Fruit fly (Drosophila melanogaster) whole organism, embryonic: ENCODE measurements around the gene Pstk.

Experiments
- Bteb2 ChIP-seq: fragments of 200-800 bp; sonication (Bioruptor generic); optimal IDR thresholded peaks from 2 replicates; lab custom pipeline; 2016; ENCODE audit warnings: missing biosample characterization, missing genetic modification characterization
- CG10543 ChIP-seq: fragments of 200-800 bp; sonication (Bioruptor generic); optimal IDR thresholded peaks from 3 replicates; lab custom pipeline; 2017; ENCODE audit warnings: missing biosample characterization, mild to moderate bottlenecking, missing genetic modification characterization, moderate library complexity
- CG12391 ChIP-seq: fragments of 200-800 bp; sonication (Bioruptor generic); optimal IDR thresholded peaks from 3 replicates; lab custom pipeline; 2018; ENCODE audit warnings: missing biosample characterization, mild to moderate bottlenecking, missing genetic modification characterization, moderate library complexity
- CG14965 ChIP-seq: fragments of 200-800 bp; sonication (Bioruptor generic); optimal IDR thresholded peaks from 2 replicates; lab custom pipeline; 2016; ENCODE audit warnings: missing biosample characterization, missing genetic modification characterization, borderline replicate concordance
- CG15011 ChIP-seq: fragments of 200-800 bp; sonication (Bioruptor generic); optimal IDR thresholded peaks from 3 replicates; lab custom pipeline; 2018; ENCODE audit warnings: missing biosample characterization, mild to moderate bottlenecking, missing genetic modification characterization
- CG16815 ChIP-seq: fragments of 200-800 bp; sonication (Bioruptor generic); optimal IDR thresholded peaks from 3 replicates; lab custom pipeline; 2017; ENCODE audit warnings: missing biosample characterization, mild to moderate bottlenecking, missing genetic modification characterization
- CG16863 ChIP-seq: fragments of 200-800 bp; sonication (Bioruptor generic); optimal IDR thresholded peaks from 3 replicates; lab custom pipeline; 2016; ENCODE audit warnings: missing biosample characterization, missing genetic modification characterization
- CG30431 ChIP-seq: fragments of 200-800 bp; sonication (Bioruptor generic); optimal IDR thresholded peaks from 2 replicates; lab custom pipeline; 2017; ENCODE audit warnings: missing biosample characterization, missing genetic modification characterization
- CG31365 ChIP-seq: fragments of 200-800 bp; sonication (Bioruptor generic); optimal IDR thresholded peaks from 2 replicates; lab custom pipeline; 2018; ENCODE audit warnings: missing biosample characterization, mild to moderate bottlenecking, missing genetic modification characterization
- CG31388 ChIP-seq: fragments of 200-800 bp; sonication (Bioruptor generic); optimal IDR thresholded peaks from 2 replicates; lab custom pipeline; 2016; ENCODE audit warnings: missing biosample characterization, missing genetic modification characterization
- CG32532 ChIP-seq: fragments of 200-800 bp; sonication (Bioruptor generic); IDR thresholded peaks from 2 replicates; pipeline ENCODE4 v1.3.6; 2022; ENCODE audit warnings: missing biosample characterization, missing genetic modification characterization
- CG3847 ChIP-seq: fragments of 200-800 bp; sonication (Bioruptor generic); IDR thresholded peaks from 2 replicates; pipeline ENCODE4 v1.3.6; 2022; ENCODE audit warnings: missing biosample characterization, missing genetic modification characterization
- CG5180 ChIP-seq: fragments of 200-800 bp; sonication (Bioruptor generic); optimal IDR thresholded peaks from 3 replicates; lab custom pipeline; 2017; ENCODE audit warnings: missing biosample characterization, missing genetic modification characterization, mild to moderate bottlenecking, moderate library complexity, missing genetic modification reagents
- CG7987 ChIP-seq: fragments of 200-800 bp; sonication (Bioruptor generic); optimal IDR thresholded peaks from 2 replicates; lab custom pipeline; 2018; ENCODE audit warnings: missing biosample characterization, mild to moderate bottlenecking, missing genetic modification characterization, moderate library complexity
- CG8089 ChIP-seq: fragments of 200-800 bp; sonication (Bioruptor generic); optimal IDR thresholded peaks from 3 replicates; lab custom pipeline; 2016; ENCODE audit warnings: missing biosample characterization, missing genetic modification characterization
- CG8765 ChIP-seq: fragments of 200-800 bp; sonication (Bioruptor generic); IDR thresholded peaks from 2 replicates; pipeline ENCODE4 v1.3.6; 2022; ENCODE audit warnings: missing biosample characterization, missing genetic modification characterization
- CrebB ChIP-seq: fragments of 200-800 bp; sonication (Bioruptor generic); optimal IDR thresholded peaks from 3 replicates; lab custom pipeline; 2018; ENCODE audit warnings: missing biosample characterization, mild to moderate bottlenecking, missing genetic modification characterization
- Doc2 ChIP-seq: fragments of 200-800 bp; sonication (Bioruptor generic); IDR thresholded peaks from 2 replicates; pipeline ENCODE4 v1.3.6; 2022; ENCODE audit warnings: missing biosample characterization, missing genetic modification characterization
- Doc3 ChIP-seq: fragments of 200-800 bp; sonication (Bioruptor generic); IDR thresholded peaks from 3 replicates; pipeline ENCODE4 v1.3.6; 2022; ENCODE audit warnings: missing biosample characterization, missing genetic modification characterization; ENCODE audit not compliant: partially characterized antibody
- Dref ChIP-seq: fragments of 200-800 bp; sonication (Bioruptor generic); IDR thresholded peaks from 2 replicates; pipeline ENCODE4 v1.3.6; 2022; ENCODE audit warnings: missing biosample characterization, missing genetic modification characterization
- Fer3 ChIP-seq: fragments of 200-800 bp; sonication (Bioruptor generic); optimal IDR thresholded peaks from 2 replicates; lab custom pipeline; 2018; ENCODE audit warnings: missing biosample characterization, mild to moderate bottlenecking, missing genetic modification characterization, moderate library complexity
- Nf-YA ChIP-seq: fragments of 200-800 bp; sonication (Bioruptor generic); IDR thresholded peaks from 2 replicates; pipeline ENCODE4 v1.3.6; 2022; ENCODE audit warnings: missing biosample characterization, missing genetic modification characterization
- PHDP ChIP-seq: fragments of 200-800 bp; sonication (Bioruptor generic); optimal IDR thresholded peaks from 3 replicates; lab custom pipeline; 2018; ENCODE audit warnings: missing biosample characterization, mild to moderate bottlenecking, missing genetic modification characterization, moderate library complexity
- Sin3A ChIP-seq: fragments of >200 bp; optimal IDR thresholded peaks from 2 replicates; lab custom pipeline; 2018
- Sox100B ChIP-seq: fragments of 200-800 bp; sonication (Bioruptor generic); optimal IDR thresholded peaks from 3 replicates; lab custom pipeline; 2018; ENCODE audit warnings: missing biosample characterization, mild to moderate bottlenecking, missing genetic modification characterization
- Sry-β ChIP-seq: fragments of 200-800 bp; sonication (Bioruptor generic); optimal IDR thresholded peaks from 2 replicates; lab custom pipeline; 2018; ENCODE audit warnings: missing biosample characterization, mild to moderate bottlenecking, missing genetic modification characterization, moderate library complexity
- Usf ChIP-seq: fragments of 200-800 bp; sonication (Bioruptor generic); optimal IDR thresholded peaks from 2 replicates; lab custom pipeline; 2017; ENCODE audit warnings: missing genotype, missing biosample characterization, missing genetic modification characterization
- Xrp1 ChIP-seq: fragments of 200-800 bp; sonication (Bioruptor generic); IDR thresholded peaks from 2 replicates; pipeline ENCODE4 v1.3.6; 2022; ENCODE audit warnings: missing biosample characterization, missing genetic modification characterization
- amos ChIP-seq: fragments of 200-800 bp; sonication (Bioruptor generic); IDR thresholded peaks from 2 replicates; pipeline ENCODE4 v1.3.6; 2022; ENCODE audit warnings: missing biosample characterization, missing genetic modification characterization; ENCODE audit not compliant: partially characterized antibody
- btn ChIP-seq: fragments of 200-800 bp; sonication (Bioruptor generic); optimal IDR thresholded peaks from 2 replicates; lab custom pipeline; 2016; ENCODE audit warnings: missing biosample characterization, missing genetic modification characterization
- cg ChIP-seq: fragments of 200-800 bp; sonication (Bioruptor generic); optimal IDR thresholded peaks from 3 replicates; lab custom pipeline; 2019; ENCODE audit warnings: missing biosample characterization, mild to moderate bottlenecking, missing genetic modification characterization, moderate library complexity
- emc ChIP-seq: fragments of 200-800 bp; sonication (Bioruptor generic); optimal IDR thresholded peaks from 2 replicates; lab custom pipeline; 2016; ENCODE audit warnings: missing biosample characterization, missing genetic modification characterization
- fd102C ChIP-seq: fragments of 200-800 bp; sonication (Bioruptor generic); optimal IDR thresholded peaks from 2 replicates; lab custom pipeline; 2018; ENCODE audit warnings: missing biosample characterization, mild to moderate bottlenecking, missing genetic modification characterization, moderate library complexity
- h ChIP-seq: fragments of >200 bp; optimal IDR thresholded peaks from 2 replicates; lab custom pipeline; 2017
- jumu ChIP-seq: fragments of 200-800 bp; sonication (Bioruptor generic); optimal IDR thresholded peaks from 3 replicates; lab custom pipeline; 2016; ENCODE audit warnings: missing biosample characterization, missing genetic modification characterization
- mam ChIP-seq: fragments of 200-800 bp; sonication (Bioruptor generic); optimal IDR thresholded peaks from 3 replicates; lab custom pipeline; 2016; ENCODE audit warnings: missing biosample characterization, missing genetic modification characterization
- nerfin-1 ChIP-seq: fragments of 200-800 bp; sonication (Bioruptor generic); optimal IDR thresholded peaks from 3 replicates; lab custom pipeline; 2019; ENCODE audit warnings: missing biosample characterization, mild to moderate bottlenecking, missing genetic modification characterization, moderate library complexity
- pb ChIP-seq: fragments of 200-800 bp; sonication (Bioruptor generic); optimal IDR thresholded peaks from 3 replicates; lab custom pipeline; 2016; ENCODE audit warnings: missing biosample characterization, missing genetic modification characterization
- pfk ChIP-seq: fragments of 200-800 bp; sonication (Bioruptor generic); optimal IDR thresholded peaks from 2 replicates; lab custom pipeline; 2018; ENCODE audit warnings: missing biosample characterization, mild to moderate bottlenecking, missing genetic modification characterization, moderate library complexity
- pho ChIP-seq: fragments of 200-800 bp; sonication (Bioruptor generic); optimal IDR thresholded peaks from 2 replicates; lab custom pipeline; 2016; ENCODE audit warnings: missing biosample characterization, missing genetic modification characterization
- prd ChIP-seq, 3 experiments: fragments of >200 bp in 2 of 3; fragments of 200-800 bp in 1 of 3; sonication (Bioruptor generic) in 1 of 3; optimal IDR thresholded peaks in 2 of 3; IDR thresholded peaks in 1 of 3; 2 replicates in 2 of 3; 3 replicates in 1 of 3; pipeline versions ENCODE4 v1.3.6 to Lab custom; 2017 to 2022; ENCODE audit warnings: missing biosample characterization in 1 of 3, missing genetic modification characterization in 1 of 3
- run ChIP-seq: fragments of 200-800 bp; sonication (Bioruptor generic); optimal IDR thresholded peaks from 3 replicates; lab custom pipeline; 2018; ENCODE audit warnings: missing biosample characterization, mild to moderate bottlenecking, missing genetic modification characterization
- sim ChIP-seq: fragments of 200-800 bp; sonication (Bioruptor generic); IDR thresholded peaks from 2 replicates; pipeline ENCODE4 v1.3.6; 2022; ENCODE audit warnings: missing biosample characterization, missing genetic modification characterization
- slbo ChIP-seq: fragments of 200-800 bp; sonication (Bioruptor generic); IDR thresholded peaks from 2 replicates; pipeline ENCODE4 v1.3.6; 2022; ENCODE audit warnings: missing biosample characterization, missing genetic modification characterization
- so ChIP-seq: fragments of 200-800 bp; sonication (Bioruptor generic); IDR thresholded peaks from 3 replicates; pipeline ENCODE4 v1.3.6; 2022; ENCODE audit warnings: missing biosample characterization, missing genetic modification characterization
- sob ChIP-seq: fragments of 200-800 bp; sonication (Bioruptor generic); IDR thresholded peaks from 2 replicates; pipeline ENCODE4 v1.3.6; 2022; ENCODE audit warnings: missing biosample characterization, missing genetic modification characterization
- tin ChIP-seq: fragments of 200-800 bp; sonication (Bioruptor generic); optimal IDR thresholded peaks from 3 replicates; lab custom pipeline; 2016; ENCODE audit warnings: missing biosample characterization, missing genetic modification characterization
- tna ChIP-seq: fragments of 200-800 bp; sonication (Bioruptor generic); IDR thresholded peaks from 2 replicates; pipeline ENCODE4 v1.3.6; 2022; ENCODE audit warnings: missing biosample characterization, missing genetic modification characterization; ENCODE audit not compliant: partially characterized antibody
- toy ChIP-seq: fragments of 200-800 bp; sonication (Bioruptor generic); IDR thresholded peaks from 2 replicates; pipeline ENCODE4 v1.3.6; 2022; ENCODE audit warnings: missing biosample characterization, missing genetic modification characterization
- wdn ChIP-seq: fragments of 200-800 bp; sonication (Bioruptor generic); IDR thresholded peaks from 2 replicates; pipeline ENCODE4 v1.3.6; 2022; ENCODE audit warnings: missing biosample characterization, missing genetic modification characterization

The Pstk gene

dm6 chrX:19642819-19643504 lies 24.6 kb upstream of the Pstk start, which contains the start of the genes CG12237 and Sec61gamma (continued):
- TF ChIP-seq so (0 out of 3 replicates have a peak, but pooled peaks have one; percentile 44), CG31365 (tag; lab: Kevin White, UChicago) (no peak), Xrp1 (GFP tag; lab: Robert Waterston, UW) (no peak), fd102C (no peak), wdn (GFP tag; lab: Robert Waterston, UW) (no peak), btn (GFP tag; lab: Kevin White, UChicago) (no peak), CG8765 (GFP tag; lab: Robert Waterston, UW) (no peak), mam (GFP tag; lab: Kevin White, UChicago) (peak; percentile 37), nerfin-1 (peak; percentile 10), CG32532 (GFP tag; lab: Robert Waterston, UW) (peak; percentile 60), pho (GFP tag; lab: Kevin White, UChicago) (peak; percentile 10), CG14965 (no peak), CG7987 (GFP tag; lab: Kevin White, UChicago) (peak; percentile 64), run (tag; lab: Kevin White, UChicago) (no peak), CG16815 (no peak), slbo (GFP tag; lab: Robert Waterston, UW) (peak; percentile 58), Bteb2 (GFP tag; lab: Kevin White, UChicago) (peak; percentile 13), cg (peak; percentile 36), Usf (GFP tag; lab: Kevin White, UChicago) (no peak), PHDP (no peak), pb (GFP tag; lab: Kevin White, UChicago) (no peak), CG31388 (GFP tag; lab: Kevin White, UChicago) (no peak), Nf-YA (no peak), prd (optimal IDR thresholded peaks at IDR 0.05; lab: Kevin White, UChicago) (no peak), prd (GFP tag; IDR thresholded peaks at IDR 0.05; lab: Robert Waterston, UW) (no peak), Doc2 (GFP tag; lab: Robert Waterston, UW) (no peak), emc (GFP tag; lab: Kevin White, UChicago) (no peak), sob (GFP tag; lab: Robert Waterston, UW) (0 out of 2 replicates have a peak, but pooled peaks have one; percentile 28), toy (no peak), CG3847 (GFP tag; lab: Robert Waterston, UW) (peak; percentile 22; the same call in 1 of the 2 replicates), jumu (GFP tag; lab: Kevin White, UChicago) (peak; percentile 6), Doc3 (GFP tag; lab: Robert Waterston, UW) (no peak), sim (GFP tag; lab: Robert Waterston, UW) (no peak), CG5180 (no peak), CG15011 (GFP tag; lab: Kevin White, UChicago) (no peak), tna (GFP tag; lab: Robert Waterston, UW) (no peak), Fer3 (tag; lab: Kevin White, UChicago) (peak; percentile 1), h (lab: Kevin White, UChicago) (no peak), amos (GFP tag; lab: Robert Waterston, UW) (peak; percentile 50; the same call in 1 of the 2 replicates), tin (GFP tag; lab: Kevin White, UChicago) (no peak), CG8089 (GFP tag; lab: Kevin White, UChicago) (no peak), Sox100B (no peak), Sin3A (lab: Kevin White, UChicago) (peak; percentile 16), CrebB (tag; lab: Kevin White, UChicago) (peak; percentile 0), Sry-β (GFP tag; lab: Kevin White, UChicago) (peak; percentile 96), CG12391 (tag; lab: Kevin White, UChicago) (peak; percentile 45), Dref (peak; percentile 50), pfk (GFP tag; lab: Kevin White, UChicago) (peak; percentile 13), CG10543 (GFP tag; lab: Kevin White, UChicago) (no peak), CG16863 (no peak), CG30431 (GFP tag; lab: Kevin White, UChicago) (no peak)
